Fruit fly (Drosophila melanogaster): ENCODE measurements around the gene nAChRbeta1.

- TF ChIP-seq Dif (GFP tag; optimal IDR thresholded peaks at IDR 0.05; ENCODE audit: partially characterized antibody) = no peak
- TF ChIP-seq usp (GFP tag; optimal IDR thresholded peaks at IDR 0.05) = no peak
- TF ChIP-seq CG32264 (GFP tag; optimal IDR thresholded peaks at IDR 0.05) = no peak
- TF ChIP-seq CrebA (GFP tag; optimal IDR thresholded peaks at IDR 0.05; ENCODE audit: borderline replicate concordance) = no peak
Observed at dm6 chr3L:4415326-4416274, 13.5 kb upstream of the nAChRbeta1 start.

Measured in whole organism, wandering third instar larva.